Worm (Caenorhabditis elegans) whole organism, young adult: ENCODE results near the gene Y82E9BR.6.

Experiments
- B0035.1 ChIP-seq: sonication (generic microtip); optimal IDR thresholded peaks from 2 replicates; lab custom pipeline; 2016; ENCODE audit warnings: missing genetic modification characterization, mild to moderate bottlenecking, missing compliant biosample characterization, missing genotype, missing genetic modification reagents
- B0336.3 ChIP-seq: fragments of 200-800 bp; sonication (Bioruptor generic); IDR thresholded peaks from 2 replicates; pipeline ENCODE4 v1.3.6; 2022; ENCODE audit warnings: missing genetic modification characterization, missing compliant biosample characterization
- C06A6.2 ChIP-seq: fragments of 200-800 bp; sonication (Bioruptor generic); conservative IDR thresholded peaks from 2 replicates; pipeline ENCODE4 v1.3.6; 2022; ENCODE audit warnings: missing genetic modification characterization, missing compliant biosample characterization
- D2030.7 ChIP-seq: fragments of 200-800 bp; sonication (Bioruptor generic); IDR thresholded peaks from 2 replicates; pipeline ENCODE4 v1.3.6; 2022; ENCODE audit warnings: missing genetic modification reagents, missing genetic modification characterization, missing compliant biosample characterization
- F23B12.7 ChIP-seq: sonication (generic microtip); optimal IDR thresholded peaks from 2 replicates; lab custom pipeline; 2017; ENCODE audit warnings: missing genetic modification characterization, mild to moderate bottlenecking, missing compliant biosample characterization, antibody characterized with exemption, moderate library complexity; ENCODE audit not compliant: insufficient read depth
- F37B4.10 ChIP-seq: fragments of 200-800 bp; sonication (Bioruptor generic); IDR thresholded peaks from 2 replicates; pipeline ENCODE4 v1.3.6; 2022; ENCODE audit warnings: missing genetic modification characterization, missing compliant biosample characterization
- F52B5.7 ChIP-seq: sonication (generic microtip); optimal IDR thresholded peaks from 2 replicates; lab custom pipeline; 2016; ENCODE audit warnings: mild to moderate bottlenecking, missing genetic modification characterization, missing compliant biosample characterization
- F57A8.1 ChIP-seq: fragments of 200-800 bp; sonication (Bioruptor generic); optimal IDR thresholded peaks from 2 replicates; lab custom pipeline; 2018; ENCODE audit warnings: mild to moderate bottlenecking, missing genetic modification characterization, moderate library complexity, missing compliant biosample characterization
- F57C9.4 ChIP-seq: sonication (generic microtip); optimal IDR thresholded peaks from 2 replicates; lab custom pipeline; 2017; ENCODE audit warnings: mild to moderate bottlenecking, missing genetic modification characterization, missing compliant biosample characterization
- T26A5.8 ChIP-seq: sonication (generic microtip); optimal IDR thresholded peaks from 2 replicates; lab custom pipeline; 2016; ENCODE audit warnings: missing genetic modification characterization, missing compliant biosample characterization
- Y53F4B.3 ChIP-seq: fragments of 200-800 bp; sonication (Bioruptor generic); IDR thresholded peaks from 2 replicates; pipeline ENCODE4 v1.3.6; 2022; ENCODE audit warnings: missing genetic modification reagents, missing genetic modification characterization, missing compliant biosample characterization
- Y67H2A.10 ChIP-seq: fragments of 200-800 bp; sonication (Bioruptor generic); conservative IDR thresholded peaks from 2 replicates; pipeline ENCODE4 v1.3.6; 2022; ENCODE audit warnings: missing genetic modification reagents, missing genetic modification characterization, missing compliant biosample characterization
- Y79H2A.3 ChIP-seq: fragments of 200-800 bp; sonication (Bioruptor generic); conservative IDR thresholded peaks from 2 replicates; pipeline ENCODE4 v1.3.6; 2022; ENCODE audit warnings: missing genetic modification reagents, missing genetic modification characterization, missing compliant biosample characterization
- Y95B8A.8 ChIP-seq: fragments of 200-800 bp; sonication (Bioruptor generic); IDR thresholded peaks from 2 replicates; pipeline ENCODE4 v1.3.6; 2022; ENCODE audit warnings: missing genetic modification reagents, missing genetic modification characterization, missing compliant biosample characterization
- ZK185.1 ChIP-seq: sonication (generic microtip); optimal IDR thresholded peaks from 2 replicates; lab custom pipeline; 2016; ENCODE audit warnings: mild to moderate bottlenecking, missing genetic modification characterization, missing compliant biosample characterization; ENCODE audit not compliant: poor library complexity, severe bottlenecking
- akir-1 ChIP-seq: fragments of 200-800 bp; sonication (Bioruptor generic); optimal IDR thresholded peaks from 2 replicates; lab custom pipeline; 2018; ENCODE audit warnings: mild to moderate bottlenecking, missing genetic modification characterization, moderate library complexity, missing compliant biosample characterization
- aptf-3 ChIP-seq: fragments of 200-800 bp; sonication (Bioruptor generic); IDR thresholded peaks from 2 replicates; pipeline ENCODE4 v1.3.6; 2022; ENCODE audit warnings: missing genetic modification characterization, missing compliant biosample characterization
- athp-1 ChIP-seq: sonication (generic microtip); optimal IDR thresholded peaks from 2 replicates; lab custom pipeline; 2017; ENCODE audit warnings: mild to moderate bottlenecking, missing genetic modification characterization, missing compliant biosample characterization
- bed-1 ChIP-seq: fragments of 200-800 bp; sonication (Bioruptor generic); IDR thresholded peaks from 2 replicates; pipeline ENCODE4 v1.3.6; 2022; ENCODE audit warnings: missing genetic modification reagents, missing genetic modification characterization, missing compliant biosample characterization
- bed-2 ChIP-seq: fragments of 200-800 bp; sonication (Bioruptor generic); IDR thresholded peaks from 2 replicates; pipeline ENCODE4 v1.3.6; 2022; ENCODE audit warnings: missing genetic modification reagents, missing genetic modification characterization, missing compliant biosample characterization
- ceh-27 ChIP-seq: fragments of 200-800 bp; sonication (Bioruptor generic); optimal IDR thresholded peaks from 2 replicates; lab custom pipeline; 2018; ENCODE audit warnings: mild to moderate bottlenecking, missing genetic modification characterization, moderate library complexity, missing compliant biosample characterization
- dpl-1 ChIP-seq: fragments of 150-350 bp; optimal IDR thresholded peaks from 2 replicates; lab custom pipeline; 2014; ENCODE audit warnings: missing biosample characterization, missing genetic modification reagents, missing genetic modification characterization
- egl-18 ChIP-seq: fragments of 200-800 bp; sonication (Bioruptor generic); IDR thresholded peaks from 2 replicates; pipeline ENCODE4 v1.3.6; 2022; ENCODE audit warnings: missing genetic modification reagents, missing genetic modification characterization, missing compliant biosample characterization
- ekl-4 ChIP-seq: fragments of 200-800 bp; sonication (Bioruptor generic); IDR thresholded peaks from 2 replicates; pipeline ENCODE4 v1.3.6; 2022; ENCODE audit warnings: missing genetic modification reagents, missing genetic modification characterization, missing compliant biosample characterization
- fkh-3 ChIP-seq: sonication (generic microtip); optimal IDR thresholded peaks from 2 replicates; lab custom pipeline; 2016; ENCODE audit warnings: mild to moderate bottlenecking, missing genetic modification characterization, missing compliant biosample characterization
- hlh-12 ChIP-seq: sonication (generic microtip); optimal IDR thresholded peaks from 2 replicates; lab custom pipeline; 2016; ENCODE audit warnings: missing genetic modification characterization, missing compliant biosample characterization
- hrde-1 ChIP-seq: sonication (generic microtip); optimal IDR thresholded peaks from 2 replicates; lab custom pipeline; 2016; ENCODE audit warnings: missing genetic modification characterization, mild to moderate bottlenecking, missing compliant biosample characterization, moderate library complexity, missing genotype, missing genetic modification reagents, borderline replicate concordance
- let-607 ChIP-seq, 2 experiments: fragments of 200-800 bp in 1 of 2; sonication (Bioruptor generic) in 1 of 2; sonication (generic microtip) in 1 of 2; optimal IDR thresholded peaks; 2 replicates each; lab custom pipeline; 2016 to 2018; ENCODE audit warnings: mild to moderate bottlenecking in 2 of 2, missing compliant biosample characterization in 2 of 2, missing genetic modification characterization in 2 of 2, moderate library complexity in 2 of 2, missing genotype in 1 of 2
- lin-40 ChIP-seq: sonication (generic microtip); optimal IDR thresholded peaks from 2 replicates; lab custom pipeline; 2016; ENCODE audit warnings: missing genetic modification characterization, mild to moderate bottlenecking, missing compliant biosample characterization, missing genotype, missing genetic modification reagents
- lin-54 ChIP-seq: fragments of 200-800 bp; sonication (Bioruptor generic); optimal IDR thresholded peaks from 2 replicates; lab custom pipeline; 2018; ENCODE audit warnings: mild to moderate bottlenecking, missing genetic modification characterization, missing compliant biosample characterization
- lsy-27 ChIP-seq: sonication (generic microtip); optimal IDR thresholded peaks from 2 replicates; lab custom pipeline; 2017; ENCODE audit warnings: missing genetic modification characterization, mild to moderate bottlenecking, missing compliant biosample characterization, antibody characterized with exemption, missing genotype, borderline replicate concordance; ENCODE audit not compliant: insufficient read depth
- madf-6 ChIP-seq: fragments of 200-800 bp; sonication (Bioruptor generic); IDR thresholded peaks from 2 replicates; pipeline ENCODE4 v1.3.6; 2022; ENCODE audit warnings: missing genetic modification reagents, missing genetic modification characterization, missing compliant biosample characterization
- madf-8 ChIP-seq: fragments of 200-800 bp; sonication (Bioruptor generic); conservative IDR thresholded peaks from 2 replicates; pipeline ENCODE4 v1.3.6; 2022; ENCODE audit warnings: missing genetic modification reagents, missing genetic modification characterization, missing compliant biosample characterization
- mes-4 ChIP-seq: sonication (generic microtip); optimal IDR thresholded peaks from 2 replicates; lab custom pipeline; 2016; ENCODE audit warnings: missing genotype, missing genetic modification characterization, missing compliant biosample characterization
- nfya-2 ChIP-seq: fragments of 200-800 bp; sonication (Bioruptor generic); IDR thresholded peaks from 2 replicates; pipeline ENCODE4 v1.3.6; 2022; ENCODE audit warnings: missing genetic modification reagents, missing genetic modification characterization, missing compliant biosample characterization
- nhr-179 ChIP-seq: sonication (generic microtip); optimal IDR thresholded peaks from 2 replicates; lab custom pipeline; 2016; ENCODE audit warnings: mild to moderate bottlenecking, missing genetic modification characterization, missing compliant biosample characterization
- pbrm-1 ChIP-seq: fragments of 200-800 bp; sonication (Bioruptor generic); IDR thresholded peaks from 2 replicates; pipeline ENCODE4 v1.3.6; 2022; ENCODE audit warnings: missing genetic modification reagents, missing genetic modification characterization, missing compliant biosample characterization
- repo-1 ChIP-seq: sonication (generic microtip); optimal IDR thresholded peaks from 2 replicates; lab custom pipeline; 2017; ENCODE audit warnings: mild to moderate bottlenecking, missing genetic modification characterization, missing compliant biosample characterization
- sdz-38 ChIP-seq: sonication (generic microtip); optimal IDR thresholded peaks from 2 replicates; lab custom pipeline; 2016; ENCODE audit warnings: missing genotype, missing genetic modification characterization, missing compliant biosample characterization
- snpc-3.4 ChIP-seq: sonication (generic microtip); optimal IDR thresholded peaks from 2 replicates; lab custom pipeline; 2017; ENCODE audit warnings: missing genetic modification characterization, mild to moderate bottlenecking, missing compliant biosample characterization, antibody characterized with exemption, moderate library complexity, missing genotype, missing genetic modification reagents
- snpc-4 ChIP-seq, 5 experiments: fragments of 150-350 bp in 1 of 5; sonication (generic microtip) in 4 of 5; optimal IDR thresholded peaks; 2 replicates each; lab custom pipeline; 2014 to 2018; ENCODE audit warnings: missing genetic modification characterization in 5 of 5, missing biosample characterization in 3 of 5, antibody characterized with exemption in 2 of 5, mild to moderate bottlenecking in 2 of 5, missing compliant biosample characterization in 2 of 5, missing genotype in 2 of 5, moderate library complexity in 2 of 5, missing genetic modification reagents in 1 of 5
- sptf-2 ChIP-seq: fragments of 200-800 bp; sonication (Bioruptor generic); optimal IDR thresholded peaks from 2 replicates; lab custom pipeline; 2018; ENCODE audit warnings: mild to moderate bottlenecking, missing genetic modification characterization, missing compliant biosample characterization
- tlf-1 ChIP-seq: fragments of 200-800 bp; sonication (Bioruptor generic); optimal IDR thresholded peaks from 2 replicates; lab custom pipeline; 2018; ENCODE audit warnings: mild to moderate bottlenecking, missing genetic modification characterization, missing compliant biosample characterization
- xnd-1 ChIP-seq: sonication (generic microtip); optimal IDR thresholded peaks from 2 replicates; lab custom pipeline; 2016; ENCODE audit warnings: missing genotype, missing genetic modification reagents, missing genetic modification characterization, missing compliant biosample characterization
- zfh-2 ChIP-seq: fragments of 200-800 bp; sonication (Bioruptor generic); conservative IDR thresholded peaks from 2 replicates; pipeline ENCODE4 v1.3.6; 2022; ENCODE audit warnings: missing genetic modification reagents, missing genetic modification characterization, missing compliant biosample characterization
- ztf-25 ChIP-seq: fragments of 200-800 bp; sonication (Bioruptor generic); IDR thresholded peaks from 2 replicates; pipeline ENCODE4 v1.3.6; 2022; ENCODE audit warnings: missing genetic modification reagents, missing genetic modification characterization, missing compliant biosample characterization
- ztf-26 ChIP-seq: sonication (generic microtip); optimal IDR thresholded peaks from 2 replicates; lab custom pipeline; 2017; ENCODE audit warnings: missing genetic modification characterization, missing compliant biosample characterization

Y82E9BR.6 gene

DNA sequence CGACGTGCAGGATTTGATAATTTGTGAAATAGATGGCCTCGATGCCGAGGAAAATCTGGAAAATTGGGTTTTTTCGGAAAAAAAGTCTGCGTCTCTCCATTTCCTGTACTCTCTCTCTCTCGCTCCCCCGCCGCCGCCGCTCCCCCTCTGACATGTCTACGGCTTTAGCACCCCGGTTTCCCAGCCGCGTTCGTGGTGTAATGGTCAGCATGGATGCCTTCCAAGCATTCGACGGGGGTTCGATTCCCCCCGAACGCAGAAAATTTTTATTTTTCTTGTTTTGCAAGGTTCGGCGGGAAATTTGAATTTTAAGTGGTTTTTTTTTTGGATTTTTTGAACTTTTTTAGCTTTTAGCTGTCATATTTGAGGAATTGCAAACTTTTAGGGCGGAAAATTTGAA lies 43.3 kb downstream of the Y82E9BR.6 start (continued):
- TF ChIP-seq sdz-38 (tag; lab: Kevin White, UChicago) (no peak), Y53F4B.3 (GFP tag; lab: Robert Waterston, UW) (peak; percentile 48; the same call in 1 of the 2 replicates), ekl-4 (GFP tag; lab: Robert Waterston, UW) (no peak; the same call in 1 of the 2 replicates), ceh-27 (GFP tag; lab: Kevin White, UChicago) (peak; percentile 82), Y95B8A.8 (GFP tag; lab: Robert Waterston, UW) (0 out of 2 replicates have a peak, but pooled peaks have one; percentile 33), nhr-179 (tag; lab: Kevin White, UChicago) (no peak), snpc-3.4 (tag; lab: Kevin White, UChicago) (peak; percentile 33), T26A5.8 (tag; lab: Kevin White, UChicago) (no peak), nfya-2 (no peak), ztf-26 (tag; lab: Kevin White, UChicago) (peak; percentile 67), bed-1 (GFP tag; lab: Robert Waterston, UW) (0 out of 2 replicates have a peak, but pooled peaks have one; percentile 36), repo-1 (tag; lab: Kevin White, UChicago) (peak; percentile 68), akir-1 (no peak), dpl-1 (GFP tag; lab: Kevin White, UChicago) (peak; percentile 38), ZK185.1 (no peak), lsy-27 (peak; percentile 76), madf-6 (peak; percentile 64; the same call in 1 of the 2 replicates), bed-2 (GFP tag; lab: Robert Waterston, UW) (no peak), athp-1 (peak; percentile 54), B0336.3 (GFP tag; lab: Robert Waterston, UW) (peak; percentile 46; the same call in 1 of the 2 replicates), egl-18 (GFP tag; lab: Robert Waterston, UW) (no peak), F37B4.10 (GFP tag; lab: Robert Waterston, UW) (no peak), D2030.7 (GFP tag; lab: Robert Waterston, UW) (peak; percentile 82), snpc-4 (GFP tag; optimal IDR thresholded peaks at IDR 0.05; lab: Kevin White, UChicago) (no peak), snpc-4 (tag; optimal IDR thresholded peaks at IDR 0.05; lab: Kevin White, UChicago) (peak in 3 of 4 experiments; percentile 9 to 32 (median 31)), madf-8 (GFP tag; lab: Robert Waterston, UW) (no peak), let-607 (tag; optimal IDR thresholded peaks at IDR 0.05; lab: Kevin White, UChicago) (peak in 1 of 2 experiments; percentile 6), B0035.1 (tag; lab: Kevin White, UChicago) (no peak), aptf-3 (no peak; the same call in 1 of the 2 replicates), lin-54 (GFP tag; lab: Kevin White, UChicago) (peak; percentile 78), mes-4 (tag; lab: Kevin White, UChicago) (no peak), Y79H2A.3 (GFP tag; lab: Robert Waterston, UW) (no peak), F57A8.1 (GFP tag; lab: Kevin White, UChicago) (no peak), F23B12.7 (tag; lab: Kevin White, UChicago) (peak; percentile 77), C06A6.2 (GFP tag; lab: Robert Waterston, UW) (no peak), sptf-2 (GFP tag; lab: Kevin White, UChicago) (no peak), xnd-1 (tag; lab: Kevin White, UChicago) (no peak), ztf-25 (GFP tag; lab: Robert Waterston, UW) (0 out of 2 replicates have a peak, but pooled peaks have one; percentile 47), fkh-3 (tag; lab: Kevin White, UChicago) (no peak), Y67H2A.10 (no peak), pbrm-1 (GFP tag; lab: Robert Waterston, UW) (peak; percentile 69; the same call in 1 of the 2 replicates), tlf-1 (peak; percentile 9), hrde-1 (peak; percentile 73), lin-40 (tag; lab: Kevin White, UChicago) (peak; percentile 61), F52B5.7 (tag; lab: Kevin White, UChicago) (peak; percentile 32), zfh-2 (GFP tag; lab: Robert Waterston, UW) (peak; percentile 93), hlh-12 (no peak), F57C9.4 (tag; lab: Kevin White, UChicago) (peak; percentile 13)
